Fruit fly (Drosophila melanogaster): Measurements from ENCODE around the gene RfC4.

The RfC4 gene

dm6 chr3L:4120358-4121349, 15.2 kb downstream of the RfC4 start (continued):
- TF ChIP-seq Hr38 (GFP tag; optimal IDR thresholded peaks at IDR 0.05): no peak
- TF ChIP-seq Sox15 (GFP tag; optimal IDR thresholded peaks at IDR 0.05): no peak
- no peak for TF ChIP-seq Gug (GFP tag; IDR thresholded peaks at IDR 0.05)
- no peak for TF ChIP-seq CG6808 (GFP tag; optimal IDR thresholded peaks at IDR 0.05)
- no peak for TF ChIP-seq achi (GFP tag; optimal IDR thresholded peaks at IDR 0.05)
- TF ChIP-seq topi (GFP tag; optimal IDR thresholded peaks at IDR 0.05): no peak
- no peak for TF ChIP-seq CG8632 (GFP tag; optimal IDR thresholded peaks at IDR 0.05)
- TF ChIP-seq CG34406 (GFP tag; optimal IDR thresholded peaks at IDR 0.05): no peak
- TF ChIP-seq CG4318 (GFP tag; optimal IDR thresholded peaks at IDR 0.05): no peak
- no peak for TF ChIP-seq CG3919 (GFP tag; optimal IDR thresholded peaks at IDR 0.05)
- no peak for TF ChIP-seq CG6792 (GFP tag; optimal IDR thresholded peaks at IDR 0.05)
- no peak for TF ChIP-seq CG11294 (GFP tag; IDR thresholded peaks at IDR 0.05)
- TF ChIP-seq CG8319 (GFP tag; optimal IDR thresholded peaks at IDR 0.05): no peak
- TF ChIP-seq salr (GFP tag; optimal IDR thresholded peaks at IDR 0.05): no peak
- TF ChIP-seq CG11762 (GFP tag; optimal IDR thresholded peaks at IDR 0.05; ENCODE audit: insufficient read depth): no peak
- no peak for TF ChIP-seq Lpt (GFP tag; optimal IDR thresholded peaks at IDR 0.05)
- TF ChIP-seq Hr39 (GFP tag; optimal IDR thresholded peaks at IDR 0.05): peak; percentile 5
- TF ChIP-seq fkh (GFP tag; optimal IDR thresholded peaks at IDR 0.05): peak; percentile 29
- peak; percentile 29 for TF ChIP-seq Hr4 (GFP tag; optimal IDR thresholded peaks at IDR 0.05)
- TF ChIP-seq pdm3 (GFP tag; optimal IDR thresholded peaks at IDR 0.05): peak; percentile 9
- no peak for TF ChIP-seq CG6276 (GFP tag; optimal IDR thresholded peaks at IDR 0.05)
- TF ChIP-seq eg (GFP tag; IDR thresholded peaks at IDR 0.05): no peak
- TF ChIP-seq CG9139 (GFP tag; optimal IDR thresholded peaks at IDR 0.05): no peak
- TF ChIP-seq dac (GFP tag; optimal IDR thresholded peaks at IDR 0.05): no peak
- no peak for TF ChIP-seq Smox (GFP tag; optimal IDR thresholded peaks at IDR 0.05)
- TF ChIP-seq CG1621 (tag; optimal IDR thresholded peaks at IDR 0.05): no peak
- no peak for TF ChIP-seq Eip93F (GFP tag; optimal IDR thresholded peaks at IDR 0.05)
- no peak for TF ChIP-seq dsx (GFP tag; optimal IDR thresholded peaks at IDR 0.05; ENCODE audit: poor library complexity, severe bottlenecking)

- TF ChIP-seq lz (GFP tag; optimal IDR thresholded peaks at IDR 0.05) (no peak), CG6276 (GFP tag; optimal IDR thresholded peaks at IDR 0.05) (no peak), achi (GFP tag; optimal IDR thresholded peaks at IDR 0.05) (peak; percentile 16), topi (GFP tag; optimal IDR thresholded peaks at IDR 0.05) (peak; percentile 4), Hr4 (GFP tag; optimal IDR thresholded peaks at IDR 0.05) (no peak), fd59A (GFP tag; optimal IDR thresholded peaks at IDR 0.05) (no peak), Ets96B (tag; optimal IDR thresholded peaks at IDR 0.05) (no peak), CG10669 (GFP tag; optimal IDR thresholded peaks at IDR 0.05) (no peak), cyc (GFP tag; optimal IDR thresholded peaks at IDR 0.05) (no peak), esn (GFP tag; optimal IDR thresholded peaks at IDR 0.05) (no peak), Eip75B (GFP tag; optimal IDR thresholded peaks at IDR 0.05) (no peak), CG11902 (GFP tag; optimal IDR thresholded peaks at IDR 0.05) (no peak), Blimp-1 (GFP tag; optimal IDR thresholded peaks at IDR 0.05) (no peak), ss (GFP tag; optimal IDR thresholded peaks at IDR 0.05) (no peak), CG6792 (GFP tag; optimal IDR thresholded peaks at IDR 0.05) (no peak), CG10631 (GFP tag; optimal IDR thresholded peaks at IDR 0.05) (no peak), CG8319 (GFP tag; optimal IDR thresholded peaks at IDR 0.05) (peak; percentile 1), dsx (GFP tag; optimal IDR thresholded peaks at IDR 0.05; ENCODE audit: poor library complexity, severe bottlenecking) (no peak), Gug (GFP tag; IDR thresholded peaks at IDR 0.05) (no peak), Smox (GFP tag; optimal IDR thresholded peaks at IDR 0.05) (no peak), CG3919 (GFP tag; optimal IDR thresholded peaks at IDR 0.05) (no peak), fkh (GFP tag; optimal IDR thresholded peaks at IDR 0.05) (peak; percentile 57), svp (GFP tag) (peak; percentile 53), Eip78C (GFP tag) (peak; percentile 70)
These were observed 16.0 kb downstream of the RfC4 start for dm6 chr3L:4119636-4120357.

All from whole organism, prepupa.